Worm (Caenorhabditis elegans) whole organism, midembryonic: ENCODE data around the gene F26A1.4.

Experiments
- T22C8.4 ChIP-seq: fragments of 200-800 bp; sonication (Bioruptor generic); IDR thresholded peaks from 2 replicates; pipeline ENCODE4 v1.3.6; 2022; ENCODE audit warnings: missing genetic modification characterization, missing compliant biosample characterization
- cog-1 ChIP-seq: sonication (generic microtip); optimal IDR thresholded peaks from 2 replicates; lab custom pipeline; 2016; ENCODE audit warnings: missing genetic modification characterization, missing compliant biosample characterization
- flt-1 ChIP-seq: fragments of 200-800 bp; sonication (Bioruptor generic); IDR thresholded peaks from 2 replicates; pipeline ENCODE4 v1.3.6; 2022; ENCODE audit warnings: missing genetic modification characterization, missing compliant biosample characterization
- klf-2 ChIP-seq: fragments of 200-800 bp; sonication (Bioruptor generic); conservative IDR thresholded peaks from 2 replicates; pipeline ENCODE4 v1.3.6; 2022; ENCODE audit warnings: missing genetic modification reagents, missing genetic modification characterization, missing compliant biosample characterization
- med-1 ChIP-seq: sonication (generic microtip); optimal IDR thresholded peaks from 2 replicates; lab custom pipeline; 2017; ENCODE audit warnings: missing genetic modification characterization, mild to moderate bottlenecking, missing compliant biosample characterization, antibody characterized with exemption, missing genetic modification reagents; ENCODE audit not compliant: insufficient read depth
- ref-1 ChIP-seq: fragments of 200-800 bp; sonication (Bioruptor generic); conservative IDR thresholded peaks from 2 replicates; pipeline ENCODE4 v1.3.6; 2022; ENCODE audit warnings: missing genetic modification reagents, missing genetic modification characterization, missing compliant biosample characterization
- tab-1 ChIP-seq: fragments of 200-800 bp; sonication (Bioruptor generic); IDR thresholded peaks from 2 replicates; pipeline ENCODE4 v1.3.6; 2022; ENCODE audit warnings: missing genetic modification characterization, missing compliant biosample characterization
- ztf-23 ChIP-seq: fragments of 200-800 bp; sonication (Bioruptor generic); IDR thresholded peaks from 2 replicates; pipeline ENCODE4 v1.3.6; 2022; ENCODE audit warnings: missing genetic modification reagents, missing genetic modification characterization, missing compliant biosample characterization
- ztf-29 ChIP-seq: fragments of 200-800 bp; sonication (Bioruptor generic); IDR thresholded peaks from 2 replicates; pipeline ENCODE4 v1.3.6; 2022; ENCODE audit warnings: missing genetic modification reagents, missing genetic modification characterization, missing compliant biosample characterization

- TF ChIP-seq cog-1 (tag; lab: Kevin White, UChicago) (no peak), klf-2 (GFP tag; lab: Robert Waterston, UW) (no peak), tab-1 (GFP tag; lab: Robert Waterston, UW) (no peak), med-1 (GFP tag; lab: Kevin White, UChicago) (no peak), flt-1 (GFP tag; lab: Robert Waterston, UW) (no peak), ztf-29 (no peak), ztf-23 (GFP tag; lab: Robert Waterston, UW) (no peak), T22C8.4 (GFP tag; lab: Robert Waterston, UW) (no peak), ref-1 (GFP tag; lab: Robert Waterston, UW) (no peak)
These were observed 2.6 kb upstream of the F26A1.4 start, which contains the start of gene arl-6 for ce11 chrIII:4814730-4815129.
